Worm (Caenorhabditis elegans) whole organism, L4 larva: ENCODE results near the gene sox-3.

Experiments
- aha-1 ChIP-seq: fragments of 150-350 bp; peaks from one replicate; lab custom pipeline; 2014; ENCODE audit warnings: missing biosample characterization, missing genetic modification characterization
- ceh-28 ChIP-seq: fragments of 150-350 bp; optimal IDR thresholded peaks from 2 replicates; lab custom pipeline; 2014; ENCODE audit warnings: missing biosample characterization, missing genetic modification reagents, missing genetic modification characterization
- ctbp-1 ChIP-seq: fragments of 200-800 bp; sonication (Bioruptor generic); IDR thresholded peaks from 2 replicates; pipeline ENCODE4 v1.3.6; 2022; ENCODE audit warnings: missing genetic modification reagents, missing genetic modification characterization, missing compliant biosample characterization
- daf-16 ChIP-seq, 3 experiments: sonication (generic microtip); optimal IDR thresholded peaks; 2 replicates each; lab custom pipeline; 2016 to 2017; ENCODE audit warnings: missing genetic modification characterization in 3 of 3, missing genetic modification reagents in 3 of 3, mild to moderate bottlenecking in 2 of 3, missing compliant biosample characterization in 2 of 3, missing biosample characterization in 1 of 3, moderate library complexity in 1 of 3
- dmd-8 ChIP-seq: fragments of 200-800 bp; sonication (Bioruptor generic); IDR thresholded peaks from 2 replicates; pipeline ENCODE4 v1.3.6; 2022; ENCODE audit warnings: missing genetic modification characterization, missing compliant biosample characterization
- egl-27 ChIP-seq: sonication (generic microtip); optimal IDR thresholded peaks from 3 replicates; lab custom pipeline; 2017; ENCODE audit warnings: missing biosample characterization, missing genetic modification reagents, missing genetic modification characterization
- hlh-11 ChIP-seq: fragments of 200-800 bp; sonication (Bioruptor generic); optimal IDR thresholded peaks from 2 replicates; lab custom pipeline; 2018; ENCODE audit warnings: mild to moderate bottlenecking, missing genetic modification characterization, missing compliant biosample characterization
- hmg-1.1 ChIP-seq: fragments of 200-800 bp; sonication (Bioruptor generic); IDR thresholded peaks from 2 replicates; pipeline ENCODE4 v1.3.6; 2022; ENCODE audit warnings: missing genetic modification reagents, missing genetic modification characterization, missing compliant biosample characterization
- lin-29 ChIP-seq: fragments of 200-800 bp; sonication (Bioruptor generic); IDR thresholded peaks from 2 replicates; pipeline ENCODE4 v1.3.6; 2022; ENCODE audit warnings: missing genetic modification reagents, missing genetic modification characterization, missing compliant biosample characterization
- lsy-2 ChIP-seq, 2 experiments: fragments of 150-350 bp in 1 of 2; sonication (generic microtip) in 1 of 2; optimal IDR thresholded peaks; 2 replicates each; lab custom pipeline; 2014 to 2017; ENCODE audit warnings: missing biosample characterization in 2 of 2, missing genetic modification characterization in 2 of 2
- madf-9 ChIP-seq: fragments of 200-800 bp; sonication (Bioruptor generic); conservative IDR thresholded peaks from 2 replicates; pipeline ENCODE4 v1.3.6; 2022; ENCODE audit warnings: missing genetic modification reagents, missing genetic modification characterization, missing compliant biosample characterization
- nhr-11 ChIP-seq: fragments of 150-350 bp; optimal IDR thresholded peaks from 2 replicates; lab custom pipeline; 2014; ENCODE audit warnings: missing biosample characterization, missing genetic modification characterization
- nhr-25 ChIP-seq: sonication (generic microtip); optimal IDR thresholded peaks from 2 replicates; lab custom pipeline; 2017; ENCODE audit warnings: missing genetic modification characterization, mild to moderate bottlenecking, missing compliant biosample characterization, antibody characterized with exemption, moderate library complexity, borderline replicate concordance; ENCODE audit not compliant: insufficient read depth
- nhr-48 ChIP-seq: sonication (generic microtip); optimal IDR thresholded peaks from 2 replicates; lab custom pipeline; 2016; ENCODE audit warnings: mild to moderate bottlenecking, missing genetic modification characterization, missing compliant biosample characterization
- unc-62 ChIP-seq, 3 experiments: fragments of 150-350 bp in 1 of 3; sonication (generic microtip); optimal IDR thresholded peaks in 2 of 3; peaks in 1 of 3; 1 replicate in 1 of 3; 2 replicates in 2 of 3; lab custom pipeline; 2014 to 2017; ENCODE audit warnings: missing biosample characterization in 3 of 3, missing genetic modification characterization in 3 of 3, missing genetic modification reagents in 3 of 3, missing genotype in 1 of 3
- zfp-3 ChIP-seq: fragments of 200-800 bp; sonication (Bioruptor generic); conservative IDR thresholded peaks from 2 replicates; pipeline ENCODE4 v1.3.6; 2022; ENCODE audit warnings: missing genetic modification reagents, missing genetic modification characterization, missing compliant biosample characterization

Gene sox-3

DNA sequence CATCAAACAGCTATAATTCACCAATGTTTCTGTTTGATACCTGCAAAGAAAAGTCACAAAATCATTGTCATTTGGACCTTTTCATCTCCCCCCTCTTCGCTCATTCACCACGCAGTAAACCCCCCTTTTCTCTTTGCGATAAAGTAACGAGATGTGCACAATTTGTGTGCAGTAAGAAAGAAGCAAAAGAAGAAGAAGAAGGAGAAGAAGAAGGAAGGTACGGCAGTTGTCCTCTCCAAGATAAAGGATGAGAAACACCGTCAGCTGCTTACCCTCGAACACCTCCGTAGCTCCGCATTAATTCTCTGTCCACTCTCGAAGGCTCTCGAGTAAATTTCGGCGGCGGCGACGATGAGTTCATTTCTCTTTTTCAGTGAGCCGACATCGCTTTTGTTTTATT is 39.3 kb downstream of the sox-3 start:
- no peak for TF ChIP-seq nhr-48 (tag; lab: Kevin White, UChicago)
- peak; percentile 30 for TF ChIP-seq aha-1 (tag; lab: Kevin White, UChicago)
- TF ChIP-seq hlh-11: peak; percentile 17
- peak in 1 of 2 experiments; percentile 25 for TF ChIP-seq daf-16 (GFP tag; optimal IDR thresholded peaks at IDR 0.05; lab: Kevin White, UChicago)
- TF ChIP-seq daf-16 (tag; optimal IDR thresholded peaks at IDR 0.05; lab: Kevin White, UChicago): no peak
- no peak for TF ChIP-seq nhr-25
- TF ChIP-seq nhr-11 (tag; lab: Kevin White, UChicago): peak; percentile 45

DNA sequence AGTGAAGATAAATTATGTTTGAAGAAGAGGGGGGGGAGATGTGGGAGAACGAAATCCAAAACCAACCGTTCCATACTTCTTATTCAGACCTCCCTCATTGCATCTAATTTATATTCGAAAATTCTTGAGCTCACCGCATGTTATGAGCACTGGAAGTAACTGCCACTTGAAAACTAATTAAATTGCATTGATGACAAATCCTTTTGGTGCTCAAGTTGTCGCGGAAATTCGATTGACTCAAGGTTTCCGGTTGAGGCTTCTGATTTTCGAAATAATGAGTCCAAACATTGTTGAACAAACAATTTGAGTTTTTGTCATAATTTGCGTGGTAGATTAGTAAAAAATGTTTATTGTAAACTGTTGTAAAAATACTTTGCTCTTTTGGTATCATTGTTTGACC is 40.7 kb downstream of the sox-3 start:
- TF ChIP-seq unc-62 (GFP tag; optimal IDR thresholded peaks at IDR 0.05 in 1 of 2; lab: Kevin White, UChicago) (peak in 1 of 2 experiments; percentile 8), unc-62 (tag; optimal IDR thresholded peaks at IDR 0.05; lab: Kevin White, UChicago) (no peak), lsy-2 (tag; optimal IDR thresholded peaks at IDR 0.05; lab: Kevin White, UChicago) (no peak)

DNA sequence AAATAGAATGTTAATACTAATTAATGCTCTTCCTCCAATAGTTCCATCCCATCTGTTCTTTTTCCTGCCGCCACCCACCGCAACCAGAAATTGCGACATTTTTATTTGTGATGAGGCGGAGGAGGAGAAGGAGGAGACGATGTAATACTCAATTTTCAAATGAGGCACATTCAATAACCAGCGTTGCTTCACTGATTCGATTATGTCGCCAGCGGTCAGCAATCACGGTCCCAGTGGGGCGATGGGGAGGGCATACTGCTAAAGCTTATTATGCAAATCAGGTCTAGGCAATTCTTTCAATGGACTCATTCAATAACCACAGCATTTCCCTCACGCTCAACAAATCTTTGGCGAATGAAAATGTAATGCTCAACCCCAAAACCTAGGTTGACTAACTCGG is 43.6 kb downstream of the sox-3 start:
- TF ChIP-seq zfp-3 (GFP tag; lab: Robert Waterston, UW): no peak
- TF ChIP-seq ctbp-1 (GFP tag; lab: Robert Waterston, UW): peak; percentile 29; the same call in 1 of the 2 replicates

DNA sequence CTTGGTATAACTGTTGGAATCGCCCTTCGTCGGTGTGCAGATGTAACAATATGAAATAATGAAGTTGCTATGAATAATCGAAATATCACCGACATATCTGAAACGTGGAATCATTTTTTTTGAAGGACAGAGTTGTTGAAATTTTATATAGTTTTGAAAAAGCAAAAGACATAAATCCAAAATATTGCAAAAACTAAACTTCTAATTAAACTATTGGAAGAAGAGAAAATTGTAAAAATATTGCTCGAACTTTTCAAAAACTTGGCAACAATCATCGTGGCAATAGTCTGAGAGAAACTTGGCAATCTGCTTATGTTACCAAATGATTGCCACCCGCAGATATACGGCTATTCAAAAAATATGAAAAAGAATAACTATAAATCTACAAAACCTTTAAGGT is 47.4 kb downstream of the sox-3 start, which contains the start of gene F54E4.4:
F54E4.4 (minus strand) TSS at position 101 of the 400 bp plus-strand sequence.
- TF ChIP-seq unc-62 (GFP tag; optimal IDR thresholded peaks at IDR 0.05 in 1 of 2; lab: Kevin White, UChicago) (peak in 1 of 2 experiments; percentile 13), unc-62 (tag; optimal IDR thresholded peaks at IDR 0.05; lab: Kevin White, UChicago) (no peak), egl-27 (no peak), aha-1 (tag; lab: Kevin White, UChicago) (no peak), hlh-11 (no peak), madf-9 (GFP tag; lab: Robert Waterston, UW) (no peak), ceh-28 (tag; lab: Kevin White, UChicago) (no peak), hmg-1.1 (GFP tag; lab: Robert Waterston, UW) (no peak), lin-29 (no peak), dmd-8 (GFP tag; lab: Robert Waterston, UW) (no peak)
